Worm (Caenorhabditis elegans) whole organism, young adult: ENCODE results near the gene fbxa-85.

Experiments used
- B0019.2 ChIP-seq: fragments of 200-800 bp; sonication (Bioruptor generic); conservative IDR thresholded peaks from 2 replicates; pipeline ENCODE4 v1.3.6; 2022; ENCODE audit warnings: missing genetic modification reagents, missing genetic modification characterization, missing compliant biosample characterization
- C06A6.2 ChIP-seq: fragments of 200-800 bp; sonication (Bioruptor generic); conservative IDR thresholded peaks from 2 replicates; pipeline ENCODE4 v1.3.6; 2022; ENCODE audit warnings: missing genetic modification characterization, missing compliant biosample characterization
- D2030.7 ChIP-seq: fragments of 200-800 bp; sonication (Bioruptor generic); IDR thresholded peaks from 2 replicates; pipeline ENCODE4 v1.3.6; 2022; ENCODE audit warnings: missing genetic modification reagents, missing genetic modification characterization, missing compliant biosample characterization
- F33H1.4 ChIP-seq: fragments of 200-800 bp; sonication (Bioruptor generic); IDR thresholded peaks from 2 replicates; pipeline ENCODE4 v1.3.6; 2022; ENCODE audit warnings: missing genetic modification reagents, missing genetic modification characterization, missing compliant biosample characterization
- F52B5.7 ChIP-seq: sonication (generic microtip); optimal IDR thresholded peaks from 2 replicates; lab custom pipeline; 2016; ENCODE audit warnings: mild to moderate bottlenecking, missing genetic modification characterization, missing compliant biosample characterization
- T07F8.4 ChIP-seq: sonication (generic microtip); optimal IDR thresholded peaks from 2 replicates; lab custom pipeline; 2016; ENCODE audit warnings: mild to moderate bottlenecking, missing genetic modification characterization, moderate library complexity, missing compliant biosample characterization
- Y53G8AR.9 ChIP-seq: fragments of 200-800 bp; sonication (Bioruptor generic); conservative IDR thresholded peaks from 2 replicates; pipeline ENCODE4 v1.3.6; 2022; ENCODE audit warnings: missing genetic modification reagents, missing genetic modification characterization, missing compliant biosample characterization
- Y95B8A.8 ChIP-seq: fragments of 200-800 bp; sonication (Bioruptor generic); IDR thresholded peaks from 2 replicates; pipeline ENCODE4 v1.3.6; 2022; ENCODE audit warnings: missing genetic modification reagents, missing genetic modification characterization, missing compliant biosample characterization
- ZK185.1 ChIP-seq: sonication (generic microtip); optimal IDR thresholded peaks from 2 replicates; lab custom pipeline; 2016; ENCODE audit warnings: mild to moderate bottlenecking, missing genetic modification characterization, missing compliant biosample characterization; ENCODE audit not compliant: poor library complexity, severe bottlenecking
- aptf-2 ChIP-seq: fragments of 200-800 bp; sonication (Bioruptor generic); conservative IDR thresholded peaks from 2 replicates; pipeline ENCODE4 v1.3.6; 2022; ENCODE audit warnings: missing genetic modification reagents, missing genetic modification characterization, missing compliant biosample characterization
- atf-7 ChIP-seq: sonication (generic microtip); optimal IDR thresholded peaks from 2 replicates; lab custom pipeline; 2017; ENCODE audit warnings: mild to moderate bottlenecking, missing genetic modification characterization, missing compliant biosample characterization
- attf-3 ChIP-seq: fragments of 200-800 bp; sonication (Bioruptor generic); conservative IDR thresholded peaks from 2 replicates; pipeline ENCODE4 v1.3.6; 2022; ENCODE audit warnings: missing genetic modification reagents, missing genetic modification characterization, missing compliant biosample characterization
- bed-1 ChIP-seq: fragments of 200-800 bp; sonication (Bioruptor generic); IDR thresholded peaks from 2 replicates; pipeline ENCODE4 v1.3.6; 2022; ENCODE audit warnings: missing genetic modification reagents, missing genetic modification characterization, missing compliant biosample characterization
- ccch-3 ChIP-seq: fragments of 200-800 bp; sonication (Bioruptor generic); optimal IDR thresholded peaks from 2 replicates; lab custom pipeline; 2018; ENCODE audit warnings: mild to moderate bottlenecking, missing genetic modification characterization, missing compliant biosample characterization
- cebp-1 ChIP-seq, 2 experiments: fragments of 200-800 bp in 1 of 2; sonication (Bioruptor generic) in 1 of 2; sonication (generic microtip) in 1 of 2; IDR thresholded peaks in 1 of 2; optimal IDR thresholded peaks in 1 of 2; 2 replicates each; pipeline versions ENCODE4 v1.3.6 to Lab custom; 2017 to 2022; ENCODE audit warnings: missing compliant biosample characterization in 2 of 2, missing genetic modification characterization in 2 of 2, mild to moderate bottlenecking in 1 of 2, missing genetic modification reagents in 1 of 2, moderate library complexity in 1 of 2
- cebp-2 ChIP-seq: fragments of 200-800 bp; sonication (Bioruptor generic); IDR thresholded peaks from 2 replicates; pipeline ENCODE4 v1.3.6; 2022; ENCODE audit warnings: missing genetic modification characterization, missing compliant biosample characterization
- ceh-100 ChIP-seq: fragments of 200-800 bp; sonication (Bioruptor generic); IDR thresholded peaks from 2 replicates; pipeline ENCODE4 v1.3.6; 2022; ENCODE audit warnings: missing genetic modification reagents, missing genetic modification characterization, missing compliant biosample characterization
- ceh-79 ChIP-seq: sonication (generic microtip); optimal IDR thresholded peaks from 2 replicates; lab custom pipeline; 2017; ENCODE audit warnings: mild to moderate bottlenecking, missing genetic modification characterization, missing compliant biosample characterization
- die-1 ChIP-seq: sonication (generic microtip); optimal IDR thresholded peaks from 2 replicates; lab custom pipeline; 2016; ENCODE audit warnings: missing genotype, mild to moderate bottlenecking, missing genetic modification characterization, missing compliant biosample characterization
- egl-18 ChIP-seq: fragments of 200-800 bp; sonication (Bioruptor generic); IDR thresholded peaks from 2 replicates; pipeline ENCODE4 v1.3.6; 2022; ENCODE audit warnings: missing genetic modification reagents, missing genetic modification characterization, missing compliant biosample characterization
- ets-4 ChIP-seq: fragments of 200-800 bp; sonication (Bioruptor generic); optimal IDR thresholded peaks from 2 replicates; lab custom pipeline; 2018; ENCODE audit warnings: mild to moderate bottlenecking, missing genetic modification characterization, missing compliant biosample characterization
- gei-17 ChIP-seq: fragments of 200-800 bp; sonication (Bioruptor generic); optimal IDR thresholded peaks from 2 replicates; lab custom pipeline; 2018; ENCODE audit warnings: mild to moderate bottlenecking, missing genetic modification characterization, missing compliant biosample characterization
- him-1 ChIP-seq: sonication (generic microtip); optimal IDR thresholded peaks from 2 replicates; lab custom pipeline; 2016; ENCODE audit warnings: missing genotype, missing genetic modification reagents, missing genetic modification characterization, missing compliant biosample characterization
- hlh-26 ChIP-seq: fragments of 200-800 bp; sonication (Bioruptor generic); conservative IDR thresholded peaks from 2 replicates; pipeline ENCODE4 v1.3.6; 2022; ENCODE audit warnings: missing genetic modification reagents, missing genetic modification characterization, missing compliant biosample characterization
- hmg-20 ChIP-seq: fragments of 200-800 bp; sonication (Bioruptor generic); IDR thresholded peaks from 2 replicates; pipeline ENCODE4 v1.3.6; 2022; ENCODE audit warnings: missing genetic modification reagents, missing genetic modification characterization, missing compliant biosample characterization
- lin-54 ChIP-seq: fragments of 200-800 bp; sonication (Bioruptor generic); optimal IDR thresholded peaks from 2 replicates; lab custom pipeline; 2018; ENCODE audit warnings: mild to moderate bottlenecking, missing genetic modification characterization, missing compliant biosample characterization
- lir-1 ChIP-seq: fragments of 200-800 bp; sonication (Bioruptor generic); conservative IDR thresholded peaks from 2 replicates; pipeline ENCODE4 v1.3.6; 2022; ENCODE audit warnings: missing genetic modification reagents, missing genetic modification characterization, missing compliant biosample characterization
- madf-8 ChIP-seq: fragments of 200-800 bp; sonication (Bioruptor generic); conservative IDR thresholded peaks from 2 replicates; pipeline ENCODE4 v1.3.6; 2022; ENCODE audit warnings: missing genetic modification reagents, missing genetic modification characterization, missing compliant biosample characterization
- mel-28 ChIP-seq: sonication (generic microtip); optimal IDR thresholded peaks from 2 replicates; lab custom pipeline; 2016; ENCODE audit warnings: borderline replicate concordance, mild to moderate bottlenecking, missing genetic modification characterization, missing compliant biosample characterization
- nfya-2 ChIP-seq: fragments of 200-800 bp; sonication (Bioruptor generic); IDR thresholded peaks from 2 replicates; pipeline ENCODE4 v1.3.6; 2022; ENCODE audit warnings: missing genetic modification reagents, missing genetic modification characterization, missing compliant biosample characterization
- nhr-120 ChIP-seq: fragments of 200-800 bp; sonication (Bioruptor generic); IDR thresholded peaks from 2 replicates; pipeline ENCODE4 v1.3.6; 2022; ENCODE audit warnings: missing genetic modification characterization, missing compliant biosample characterization
- nhr-90 ChIP-seq: sonication (generic microtip); optimal IDR thresholded peaks from 2 replicates; lab custom pipeline; 2016; ENCODE audit warnings: missing genotype, mild to moderate bottlenecking, missing genetic modification characterization, missing compliant biosample characterization
- pbrm-1 ChIP-seq: fragments of 200-800 bp; sonication (Bioruptor generic); IDR thresholded peaks from 2 replicates; pipeline ENCODE4 v1.3.6; 2022; ENCODE audit warnings: missing genetic modification reagents, missing genetic modification characterization, missing compliant biosample characterization
- rcor-1 ChIP-seq: fragments of 200-800 bp; sonication (Bioruptor generic); IDR thresholded peaks from 2 replicates; pipeline ENCODE4 v1.3.6; 2022; ENCODE audit warnings: missing genetic modification reagents, missing genetic modification characterization, missing compliant biosample characterization
- rpc-1 ChIP-seq, 2 experiments: fragments of 150-350 bp in 1 of 2; sonication (generic microtip) in 1 of 2; optimal IDR thresholded peaks; 2 replicates each; lab custom pipeline; 2014 to 2018; ENCODE audit warnings: missing biosample characterization in 1 of 2, missing genetic modification characterization in 1 of 2, missing genetic modification reagents in 1 of 2, missing genotype in 1 of 2
- sdz-38 ChIP-seq: sonication (generic microtip); optimal IDR thresholded peaks from 2 replicates; lab custom pipeline; 2016; ENCODE audit warnings: missing genotype, missing genetic modification characterization, missing compliant biosample characterization
- snpc-3.4 ChIP-seq: sonication (generic microtip); optimal IDR thresholded peaks from 2 replicates; lab custom pipeline; 2017; ENCODE audit warnings: missing genetic modification characterization, mild to moderate bottlenecking, missing compliant biosample characterization, antibody characterized with exemption, moderate library complexity, missing genotype, missing genetic modification reagents
- ztf-22 ChIP-seq: fragments of 200-800 bp; sonication (Bioruptor generic); optimal IDR thresholded peaks from 2 replicates; lab custom pipeline; 2018; ENCODE audit warnings: mild to moderate bottlenecking, missing genetic modification characterization, moderate library complexity, missing compliant biosample characterization
- ztf-25 ChIP-seq: fragments of 200-800 bp; sonication (Bioruptor generic); IDR thresholded peaks from 2 replicates; pipeline ENCODE4 v1.3.6; 2022; ENCODE audit warnings: missing genetic modification reagents, missing genetic modification characterization, missing compliant biosample characterization
- ztf-28 ChIP-seq: fragments of 200-800 bp; sonication (Bioruptor generic); IDR thresholded peaks from 2 replicates; pipeline ENCODE4 v1.3.6; 2022; ENCODE audit warnings: missing genetic modification reagents, missing genetic modification characterization, missing compliant biosample characterization
- ztf-3 ChIP-seq: fragments of 200-800 bp; sonication (Bioruptor generic); optimal IDR thresholded peaks from 2 replicates; lab custom pipeline; 2018; ENCODE audit warnings: mild to moderate bottlenecking, missing genetic modification characterization, missing compliant biosample characterization

The fbxa-85 gene

DNA sequence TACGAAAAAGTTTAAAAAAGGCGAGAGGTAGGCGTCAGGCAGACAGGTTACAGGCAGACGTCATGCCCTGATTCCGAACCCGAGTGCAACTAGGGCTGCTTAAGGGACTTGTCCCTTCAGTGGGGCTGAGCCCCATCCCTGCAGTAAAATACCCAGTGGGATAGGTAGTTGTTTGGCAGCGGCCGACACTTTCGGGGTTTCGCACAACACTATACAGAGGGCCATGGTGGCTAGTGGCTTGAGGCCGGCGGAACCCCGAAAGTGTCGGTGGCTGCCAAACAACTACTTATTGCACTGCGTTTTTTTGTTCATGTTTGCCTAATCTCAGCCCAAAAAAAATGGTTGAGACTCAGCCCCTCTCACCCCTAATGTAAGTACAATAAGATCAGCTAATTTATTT lies 43.4 kb upstream of the fbxa-85 start (continued):
- TF ChIP-seq nfya-2 (GFP tag; lab: Robert Waterston, UW) (no peak), ztf-3 (GFP tag; lab: Kevin White, UChicago) (no peak), ceh-100 (GFP tag; lab: Robert Waterston, UW) (no peak), rcor-1 (GFP tag; lab: Robert Waterston, UW) (no peak), D2030.7 (GFP tag; lab: Robert Waterston, UW) (no peak), ZK185.1 (tag; lab: Kevin White, UChicago) (no peak)

DNA sequence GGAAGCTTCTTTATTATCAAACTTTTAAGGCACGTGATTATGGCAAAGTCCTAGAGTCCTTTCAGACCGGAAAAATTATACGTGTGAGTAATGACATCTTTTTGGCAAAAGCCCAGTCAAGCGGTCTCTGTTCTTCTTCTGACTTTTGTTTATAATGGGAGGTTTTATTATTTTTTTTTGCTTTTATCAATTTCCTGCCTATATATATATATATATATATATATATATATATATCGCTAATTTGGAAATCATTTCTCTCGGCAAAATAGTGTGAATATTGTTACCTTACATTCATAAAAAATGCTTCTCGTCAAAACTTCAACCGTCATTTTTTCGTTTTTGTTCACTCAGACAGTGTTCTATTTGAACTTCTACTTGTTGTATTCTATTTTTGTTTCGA lies 41.3 kb upstream of the fbxa-85 start, which contains the start of gene srbc-62:
Gene srbc-62, plus strand, starts transcription at position 301 of the 400 bp plus-strand sequence.
- TF ChIP-seq ccch-3 (no peak), Y95B8A.8 (GFP tag; lab: Robert Waterston, UW) (no peak), T07F8.4 (tag; lab: Kevin White, UChicago) (no peak), ets-4 (no peak), lin-54 (GFP tag; lab: Kevin White, UChicago) (no peak), pbrm-1 (GFP tag; lab: Robert Waterston, UW) (no peak), ztf-28 (GFP tag; lab: Robert Waterston, UW) (no peak), egl-18 (GFP tag; lab: Robert Waterston, UW) (no peak), aptf-2 (no peak), bed-1 (GFP tag; lab: Robert Waterston, UW) (no peak), ztf-25 (GFP tag; lab: Robert Waterston, UW) (no peak), him-1 (no peak), lir-1 (GFP tag; lab: Robert Waterston, UW) (no peak), attf-3 (no peak), ztf-22 (GFP tag; lab: Kevin White, UChicago) (no peak), nhr-90 (no peak), Y53G8AR.9 (GFP tag; lab: Robert Waterston, UW) (no peak), sdz-38 (tag; lab: Kevin White, UChicago) (no peak), B0019.2 (GFP tag; lab: Robert Waterston, UW) (no peak), rpc-1 (optimal IDR thresholded peaks at IDR 0.05; lab: Kevin White, UChicago) (no peak), rpc-1 (tag; optimal IDR thresholded peaks at IDR 0.05; lab: Kevin White, UChicago) (no peak)

DNA sequence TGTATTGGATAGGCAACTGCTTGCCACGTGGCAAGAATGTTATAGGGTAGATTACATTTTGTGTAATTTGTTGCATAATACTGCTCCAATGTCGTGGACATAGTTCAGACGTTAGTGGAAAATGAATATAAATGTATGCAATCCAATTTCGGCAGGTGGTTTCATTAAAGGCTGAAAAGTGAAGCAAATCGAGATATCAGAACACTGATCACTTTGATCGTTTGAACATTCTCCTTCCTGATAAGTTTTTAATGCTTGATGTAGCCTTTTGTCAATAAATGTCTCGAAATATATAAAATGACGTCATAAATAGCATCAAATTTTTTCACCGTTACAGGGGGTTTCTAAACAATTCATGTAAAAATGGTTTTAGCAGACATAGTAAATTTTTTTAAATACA lies 38.6 kb upstream of the fbxa-85 start, which contains the start of gene srh-109:
Gene srh-109, minus strand, starts transcription at position 101 of the 400 bp plus-strand sequence.
- TF ChIP-seq F52B5.7 (tag; lab: Kevin White, UChicago), result no peak
- TF ChIP-seq nhr-120 (GFP tag; lab: Robert Waterston, UW), result no peak
- no peak for TF ChIP-seq gei-17 (GFP tag; lab: Kevin White, UChicago)
- no peak for TF ChIP-seq atf-7
- TF ChIP-seq rcor-1 (GFP tag; lab: Robert Waterston, UW), result no peak
- TF ChIP-seq cebp-2 (GFP tag; lab: Robert Waterston, UW), result no peak
- TF ChIP-seq cebp-1 (GFP tag; IDR thresholded peaks at IDR 0.05; lab: Robert Waterston, UW), result no peak
- no peak for TF ChIP-seq cebp-1 (tag; optimal IDR thresholded peaks at IDR 0.05; lab: Kevin White, UChicago)
- TF ChIP-seq hlh-26 (GFP tag; lab: Robert Waterston, UW), result no peak
- no peak for TF ChIP-seq C06A6.2 (GFP tag; lab: Robert Waterston, UW)
- no peak for TF ChIP-seq F33H1.4 (GFP tag; lab: Robert Waterston, UW)
- no peak for TF ChIP-seq mel-28 (tag; lab: Kevin White, UChicago)
- no peak for TF ChIP-seq hmg-20 (GFP tag; lab: Robert Waterston, UW)
- no peak for TF ChIP-seq snpc-3.4 (tag; lab: Kevin White, UChicago)
- no peak for TF ChIP-seq die-1 (tag; lab: Kevin White, UChicago)
- no peak for TF ChIP-seq ztf-25 (GFP tag; lab: Robert Waterston, UW)
- no peak for TF ChIP-seq madf-8
- no peak for TF ChIP-seq ceh-79 (tag; lab: Kevin White, UChicago)
